Worm (Caenorhabditis elegans): ENCODE measurements around the gene C27H6.8.

ce11 chrV:10018291-10018690 lies 30.7 kb upstream of the C27H6.8 start:
- TF ChIP-seq aly-1 (tag; optimal IDR thresholded peaks at IDR 0.05) = no peak
- no peak for TF ChIP-seq hmg-4 (GFP tag; optimal IDR thresholded peaks at IDR 0.05)
- no peak for TF ChIP-seq tra-4 (tag; optimal IDR thresholded peaks at IDR 0.05)
- no peak for TF ChIP-seq scrt-1 (GFP tag; IDR thresholded peaks at IDR 0.05)
- no peak for TF ChIP-seq flt-1 (GFP tag; IDR thresholded peaks at IDR 0.05)
- no peak for TF ChIP-seq ama-1 (optimal IDR thresholded peaks at IDR 0.05)
- TF ChIP-seq ceh-13 (GFP tag; optimal IDR thresholded peaks at IDR 0.05) = no peak
- TF ChIP-seq F13C5.2 (tag; optimal IDR thresholded peaks at IDR 0.05) = no peak
- TF ChIP-seq ets-7 (tag; optimal IDR thresholded peaks at IDR 0.05) = no peak
- no peak for TF ChIP-seq tbx-11 (GFP tag; IDR thresholded peaks at IDR 0.05)

Measured in whole organism, early embryonic.